Worm (Caenorhabditis elegans) whole organism, L1 larva: ENCODE measurements around the gene iffb-1.

Experiments used
- C16A3.4 ChIP-seq: fragments of 150-350 bp; optimal IDR thresholded peaks from 2 replicates; lab custom pipeline; 2014; ENCODE audit warnings: missing biosample characterization, missing genetic modification characterization
- F16B12.6 ChIP-seq: fragments of 150-350 bp; optimal IDR thresholded peaks from 2 replicates; lab custom pipeline; 2014; ENCODE audit warnings: missing biosample characterization, missing genetic modification characterization
- aha-1 ChIP-seq: fragments of 150-350 bp; optimal IDR thresholded peaks from 2 replicates; lab custom pipeline; 2014; ENCODE audit warnings: missing biosample characterization, missing genetic modification characterization
- alr-1 ChIP-seq: fragments of 200-800 bp; sonication (Bioruptor generic); optimal IDR thresholded peaks from 2 replicates; lab custom pipeline; 2018; ENCODE audit warnings: borderline replicate concordance, mild to moderate bottlenecking, missing genetic modification characterization, missing compliant biosample characterization
- ceh-82 ChIP-seq, 3 experiments: fragments of 150-350 bp in 1 of 3; sonication (generic microtip) in 2 of 3; optimal IDR thresholded peaks; 2 replicates each; lab custom pipeline; 2014 to 2017; ENCODE audit warnings: missing biosample characterization in 3 of 3, missing genetic modification characterization in 3 of 3
- ceh-88 ChIP-seq: fragments of 200-800 bp; sonication (Bioruptor generic); IDR thresholded peaks from 2 replicates; pipeline ENCODE4 v1.3.6; 2022; ENCODE audit warnings: missing genetic modification characterization, missing compliant biosample characterization
- dpl-1 ChIP-seq, 3 experiments: fragments of 150-350 bp in 2 of 3; sonication (generic microtip) in 1 of 3; optimal IDR thresholded peaks; 2 replicates each; lab custom pipeline; 2014 to 2017; ENCODE audit warnings: missing biosample characterization in 3 of 3, missing genetic modification characterization in 3 of 3, missing genetic modification reagents in 3 of 3
- efl-1 ChIP-seq, 4 experiments: fragments of 150-350 bp; optimal IDR thresholded peaks in 3 of 4; peaks in 1 of 4; 1 replicate in 1 of 4; 2 replicates in 3 of 4; lab custom pipeline; 2014; ENCODE audit warnings: missing biosample characterization in 2 of 4, missing genetic modification characterization in 2 of 4, missing genetic modification reagents in 2 of 4
- egl-27 ChIP-seq, 2 experiments: fragments of 150-350 bp in 1 of 2; sonication (generic microtip); optimal IDR thresholded peaks; 3 replicates each; lab custom pipeline; 2017 to 2018; ENCODE audit warnings: missing biosample characterization in 2 of 2, missing genetic modification characterization in 2 of 2, missing genetic modification reagents in 2 of 2
- fkh-10 ChIP-seq: sonication (generic microtip); optimal IDR thresholded peaks from 2 replicates; lab custom pipeline; 2017; ENCODE audit warnings: missing biosample characterization, missing genetic modification reagents, missing genetic modification characterization
- fkh-4 ChIP-seq: sonication (generic microtip); optimal IDR thresholded peaks from 2 replicates; lab custom pipeline; 2016; ENCODE audit warnings: missing compliant biosample characterization, missing genetic modification characterization, borderline replicate concordance
- fkh-8 ChIP-seq: sonication (generic microtip); optimal IDR thresholded peaks from 2 replicates; lab custom pipeline; 2016; ENCODE audit warnings: mild to moderate bottlenecking, missing genetic modification characterization, missing compliant biosample characterization
- grh-1 ChIP-seq: fragments of 200-800 bp; sonication (Bioruptor generic); IDR thresholded peaks from 2 replicates; pipeline ENCODE4 v1.3.6; 2022; ENCODE audit warnings: missing genetic modification reagents, missing genetic modification characterization, missing compliant biosample characterization
- hpl-2 ChIP-seq: fragments of 150-350 bp; optimal IDR thresholded peaks from 2 replicates; lab custom pipeline; 2014; ENCODE audit warnings: missing biosample characterization, missing genetic modification reagents, missing genetic modification characterization
- lin-35 ChIP-seq, 2 experiments: fragments of 150-350 bp; optimal IDR thresholded peaks; 2 replicates each; lab custom pipeline; 2014; ENCODE audit warnings: missing biosample characterization in 2 of 2, missing genetic modification characterization in 2 of 2, missing genetic modification reagents in 2 of 2
- lin-39 ChIP-seq: fragments of 150-350 bp; optimal IDR thresholded peaks from 2 replicates; lab custom pipeline; 2014; ENCODE audit warnings: missing biosample characterization, missing genetic modification reagents, missing genetic modification characterization
- lsy-2 ChIP-seq, 2 experiments: fragments of 150-350 bp; optimal IDR thresholded peaks; 2 replicates each; lab custom pipeline; 2014; ENCODE audit warnings: missing biosample characterization in 2 of 2, missing genetic modification characterization in 2 of 2
- nhr-11 ChIP-seq: fragments of 150-350 bp; optimal IDR thresholded peaks from 2 replicates; lab custom pipeline; 2014; ENCODE audit warnings: missing biosample characterization, missing genetic modification characterization
- nhr-12 ChIP-seq: sonication (generic microtip); optimal IDR thresholded peaks from 2 replicates; lab custom pipeline; 2017; ENCODE audit warnings: missing biosample characterization, missing genetic modification characterization
- nhr-20 ChIP-seq: sonication (generic microtip); optimal IDR thresholded peaks from 2 replicates; lab custom pipeline; 2016; ENCODE audit warnings: mild to moderate bottlenecking, missing genetic modification characterization, missing compliant biosample characterization
- nhr-28 ChIP-seq: fragments of 150-350 bp; optimal IDR thresholded peaks from 2 replicates; lab custom pipeline; 2014; ENCODE audit warnings: missing biosample characterization, missing genetic modification characterization
- nhr-47 ChIP-seq: sonication (generic microtip); optimal IDR thresholded peaks from 2 replicates; lab custom pipeline; 2016; ENCODE audit warnings: mild to moderate bottlenecking, missing genetic modification characterization, moderate library complexity, missing compliant biosample characterization
- nhr-76 ChIP-seq: sonication (generic microtip); optimal IDR thresholded peaks from 2 replicates; lab custom pipeline; 2017; ENCODE audit warnings: missing biosample characterization, missing genetic modification characterization
- nhr-77 ChIP-seq: fragments of 150-350 bp; optimal IDR thresholded peaks from 2 replicates; lab custom pipeline; 2014; ENCODE audit warnings: missing biosample characterization, missing genetic modification characterization
- nhr-85 ChIP-seq: sonication (generic microtip); peaks from one replicate; lab custom pipeline; 2016; ENCODE audit warnings: missing genetic modification characterization, inconsistent platforms, missing compliant biosample characterization
- pax-3 ChIP-seq: fragments of 200-800 bp; sonication (Bioruptor generic); optimal IDR thresholded peaks from 2 replicates; lab custom pipeline; 2018; ENCODE audit warnings: mild to moderate bottlenecking, missing genetic modification characterization, moderate library complexity, missing compliant biosample characterization
- skn-1 ChIP-seq: fragments of 150-350 bp; optimal IDR thresholded peaks from 2 replicates; lab custom pipeline; 2014; ENCODE audit warnings: missing biosample characterization, missing genetic modification characterization
- snu-23 ChIP-seq: sonication (generic microtip); optimal IDR thresholded peaks from 2 replicates; lab custom pipeline; 2016; ENCODE audit warnings: missing genetic modification characterization, missing compliant biosample characterization
- sox-4 ChIP-seq: sonication (generic microtip); optimal IDR thresholded peaks from 2 replicates; lab custom pipeline; 2016; ENCODE audit warnings: missing genetic modification characterization, missing compliant biosample characterization
- swsn-7 ChIP-seq: sonication (generic microtip); optimal IDR thresholded peaks from 2 replicates; lab custom pipeline; 2016; ENCODE audit warnings: missing genetic modification characterization, missing compliant biosample characterization
- tbx-2 ChIP-seq: sonication (generic microtip); optimal IDR thresholded peaks from 2 replicates; lab custom pipeline; 2016; ENCODE audit warnings: missing genetic modification characterization, missing compliant biosample characterization
- unc-130 ChIP-seq: fragments of 150-350 bp; optimal IDR thresholded peaks from 2 replicates; lab custom pipeline; 2017; ENCODE audit warnings: missing biosample characterization, missing genetic modification characterization, inconsistent platforms
- unc-62 ChIP-seq: fragments of 150-350 bp; optimal IDR thresholded peaks from 2 replicates; lab custom pipeline; 2014; ENCODE audit warnings: missing biosample characterization, missing genetic modification reagents, missing genetic modification characterization
- unc-86 ChIP-seq: sonication (generic microtip); optimal IDR thresholded peaks from 2 replicates; lab custom pipeline; 2016; ENCODE audit warnings: missing genetic modification characterization, missing compliant biosample characterization
- unc-98 ChIP-seq: fragments of 200-800 bp; sonication (Bioruptor generic); IDR thresholded peaks from 2 replicates; pipeline ENCODE4 v1.3.6; 2022; ENCODE audit warnings: missing genetic modification characterization, missing compliant biosample characterization
- ztf-11 ChIP-seq, 2 experiments: sonication (generic microtip); optimal IDR thresholded peaks; 2 replicates each; lab custom pipeline; 2016 to 2017; ENCODE audit warnings: missing genetic modification characterization in 2 of 2, missing biosample characterization in 1 of 2, missing compliant biosample characterization in 1 of 2

The iffb-1 gene

ce11 chrIII:2308026-2308425, 6.2 kb upstream of the iffb-1 start, which contains the start of the genes fbxa-1 and Y54F10BM.20:
Gene fbxa-1 (minus strand): TSS chrIII:2308126.
Gene Y54F10BM.20 (plus strand): TSS chrIII:2308256.
- TF ChIP-seq swsn-7 (tag; lab: Kevin White, UChicago) = no peak
- TF ChIP-seq pax-3 = no peak
- TF ChIP-seq fkh-4 = no peak
- no peak for TF ChIP-seq aha-1
- no peak for TF ChIP-seq nhr-76 (tag; lab: Kevin White, UChicago)
- no peak for TF ChIP-seq unc-62 (GFP tag; lab: Kevin White, UChicago)
- TF ChIP-seq unc-86 (tag; lab: Kevin White, UChicago) = no peak
- no peak for TF ChIP-seq tbx-2 (tag; lab: Kevin White, UChicago)
- no peak for TF ChIP-seq fkh-8
- no peak for TF ChIP-seq nhr-85
- TF ChIP-seq ceh-82 (tag; optimal IDR thresholded peaks at IDR 0.05; lab: Kevin White, UChicago) = no peak
- no peak for TF ChIP-seq sox-4
- TF ChIP-seq hpl-2 (GFP tag; lab: Kevin White, UChicago) = no peak
- no peak for TF ChIP-seq nhr-12 (tag; lab: Kevin White, UChicago)

DNA sequence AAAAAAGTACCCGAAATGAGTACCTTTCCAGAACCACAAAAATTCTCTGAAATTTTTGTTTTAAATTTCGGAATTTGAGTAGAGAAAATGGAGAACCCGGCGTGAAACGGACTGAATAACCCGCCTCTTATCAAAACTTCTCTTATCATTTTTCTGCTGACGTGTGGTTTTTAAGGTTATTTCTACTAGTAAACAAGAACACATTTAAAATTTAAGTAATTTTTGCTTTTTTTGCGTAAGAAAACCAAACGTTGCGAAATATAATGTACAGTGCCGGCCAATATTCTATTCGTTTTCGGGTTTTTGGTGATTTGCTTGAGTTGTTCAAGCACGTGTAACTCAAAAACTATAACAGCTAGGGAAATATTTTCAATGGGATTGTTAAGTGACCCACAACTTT, 3.2 kb upstream of the iffb-1 start:
- TF ChIP-seq nhr-20 (tag; lab: Kevin White, UChicago) (no peak), fkh-10 (GFP tag; lab: Kevin White, UChicago) (no peak), ceh-88 (GFP tag; lab: Robert Waterston, UW) (no peak), nhr-28 (tag; lab: Kevin White, UChicago) (no peak), egl-27 (tag; optimal IDR thresholded peaks at IDR 0.05; lab: Kevin White, UChicago) (no peak)

- no peak for TF ChIP-seq unc-62 (GFP tag; lab: Kevin White, UChicago)
- TF ChIP-seq efl-1 (optimal IDR thresholded peaks at IDR 0.05; lab: Kevin White, UChicago) = no peak
- peak in 1 of 2 experiments; percentile 68 for TF ChIP-seq efl-1 (GFP tag; optimal IDR thresholded peaks at IDR 0.05 in 1 of 2; lab: Kevin White, UChicago)
These were observed 442 bp downstream of the iffb-1 start for ce11 chrIII:2314678-2315077.

ce11 chrIII:2316439-2316838, 2.2 kb downstream of the iffb-1 start:
- TF ChIP-seq nhr-76 (tag; lab: Kevin White, UChicago) = no peak
- no peak for TF ChIP-seq skn-1
- no peak for TF ChIP-seq lin-39
- no peak for TF ChIP-seq unc-62 (GFP tag; lab: Kevin White, UChicago)
- no peak for TF ChIP-seq nhr-47
- TF ChIP-seq fkh-8 = no peak
- TF ChIP-seq unc-130 = no peak
- no peak for TF ChIP-seq efl-1 (optimal IDR thresholded peaks at IDR 0.05; lab: Kevin White, UChicago)
- no peak for TF ChIP-seq efl-1 (GFP tag; optimal IDR thresholded peaks at IDR 0.05 in 1 of 2; lab: Kevin White, UChicago)
- TF ChIP-seq snu-23 (GFP tag; lab: Kevin White, UChicago) = no peak
- TF ChIP-seq egl-27 (tag; optimal IDR thresholded peaks at IDR 0.05; lab: Kevin White, UChicago) = no peak
- no peak for TF ChIP-seq lsy-2 (tag; optimal IDR thresholded peaks at IDR 0.05; lab: Kevin White, UChicago)

- no peak for TF ChIP-seq grh-1
- no peak for TF ChIP-seq C16A3.4 (tag; lab: Kevin White, UChicago)
- TF ChIP-seq egl-27 (tag; optimal IDR thresholded peaks at IDR 0.05; lab: Kevin White, UChicago) = no peak
- TF ChIP-seq nhr-12 (tag; lab: Kevin White, UChicago) = no peak
- TF ChIP-seq pax-3 = no peak
- no peak for TF ChIP-seq F16B12.6 (tag; lab: Kevin White, UChicago)
- TF ChIP-seq fkh-4 = no peak
- no peak for TF ChIP-seq lsy-2 (tag; optimal IDR thresholded peaks at IDR 0.05; lab: Kevin White, UChicago)
- TF ChIP-seq dpl-1 (GFP tag; optimal IDR thresholded peaks at IDR 0.05; lab: Kevin White, UChicago) = no peak
- no peak for TF ChIP-seq nhr-76 (tag; lab: Kevin White, UChicago)
- no peak for TF ChIP-seq tbx-2 (tag; lab: Kevin White, UChicago)
- no peak for TF ChIP-seq efl-1 (optimal IDR thresholded peaks at IDR 0.05; lab: Kevin White, UChicago)
- no peak for TF ChIP-seq efl-1 (GFP tag; optimal IDR thresholded peaks at IDR 0.05 in 1 of 2; lab: Kevin White, UChicago)
- no peak for TF ChIP-seq unc-98 (GFP tag; lab: Robert Waterston, UW)
- no peak for TF ChIP-seq ztf-11 (tag; optimal IDR thresholded peaks at IDR 0.05; lab: Kevin White, UChicago)
- no peak for TF ChIP-seq unc-130
- TF ChIP-seq alr-1 (tag; lab: Kevin White, UChicago) = no peak
- TF ChIP-seq nhr-11 (tag; lab: Kevin White, UChicago) = no peak
- TF ChIP-seq snu-23 (GFP tag; lab: Kevin White, UChicago) = no peak
- no peak for TF ChIP-seq lin-35 (GFP tag; optimal IDR thresholded peaks at IDR 0.05; lab: Kevin White, UChicago)
- no peak for TF ChIP-seq nhr-77 (tag; lab: Kevin White, UChicago)
These were observed 10.5 kb downstream of the iffb-1 start for ce11 chrIII:2324703-2325102.
